Worm (Caenorhabditis elegans) whole organism, young adult: ENCODE measurements around the gene F58A6.2.

Experiments
- D2030.7 ChIP-seq: fragments of 200-800 bp; sonication (Bioruptor generic); IDR thresholded peaks from 2 replicates; pipeline ENCODE4 v1.3.6; 2022; ENCODE audit warnings: missing genetic modification reagents, missing genetic modification characterization, missing compliant biosample characterization
- Y79H2A.3 ChIP-seq: fragments of 200-800 bp; sonication (Bioruptor generic); conservative IDR thresholded peaks from 2 replicates; pipeline ENCODE4 v1.3.6; 2022; ENCODE audit warnings: missing genetic modification reagents, missing genetic modification characterization, missing compliant biosample characterization
- ZK185.1 ChIP-seq: sonication (generic microtip); optimal IDR thresholded peaks from 2 replicates; lab custom pipeline; 2016; ENCODE audit warnings: mild to moderate bottlenecking, missing genetic modification characterization, missing compliant biosample characterization; ENCODE audit not compliant: poor library complexity, severe bottlenecking
- ceh-27 ChIP-seq: fragments of 200-800 bp; sonication (Bioruptor generic); optimal IDR thresholded peaks from 2 replicates; lab custom pipeline; 2018; ENCODE audit warnings: mild to moderate bottlenecking, missing genetic modification characterization, moderate library complexity, missing compliant biosample characterization
- die-1 ChIP-seq: sonication (generic microtip); optimal IDR thresholded peaks from 2 replicates; lab custom pipeline; 2016; ENCODE audit warnings: missing genotype, mild to moderate bottlenecking, missing genetic modification characterization, missing compliant biosample characterization
- nfyb-1 ChIP-seq: fragments of 200-800 bp; sonication (Bioruptor generic); IDR thresholded peaks from 2 replicates; pipeline ENCODE4 v1.3.6; 2022; ENCODE audit warnings: missing genetic modification reagents, missing genetic modification characterization, missing compliant biosample characterization
- tbp1 ChIP-seq: fragments of 200-800 bp; sonication (Bioruptor generic); optimal IDR thresholded peaks from 2 replicates; lab custom pipeline; 2018; ENCODE audit warnings: mild to moderate bottlenecking, missing genetic modification characterization, missing compliant biosample characterization
- tbx-9 ChIP-seq: sonication (generic microtip); optimal IDR thresholded peaks from 2 replicates; lab custom pipeline; 2016; ENCODE audit warnings: borderline replicate concordance, missing genetic modification characterization, inconsistent platforms, missing compliant biosample characterization

F58A6.2 gene

ce11 chrII:5187934-5188333, 51.4 kb downstream of the F58A6.2 start (continued):
- TF ChIP-seq ZK185.1 (tag; lab: Kevin White, UChicago): no peak
- TF ChIP-seq ceh-27 (GFP tag; lab: Kevin White, UChicago): no peak
- no peak for TF ChIP-seq tbx-9 (tag; lab: Kevin White, UChicago)
- TF ChIP-seq tbp1 (GFP tag; lab: Kevin White, UChicago): no peak
- TF ChIP-seq D2030.7: peak; percentile 27; the same call in 1 of the 2 replicates
- no peak for TF ChIP-seq nfyb-1
- no peak for TF ChIP-seq die-1
- TF ChIP-seq Y79H2A.3 (GFP tag; lab: Robert Waterston, UW): no peak
- TF ChIP-seq, all 124 proteins: peak for 4
